Worm (Caenorhabditis elegans) whole organism, L3 larva: ENCODE data around the gene T10B9.9.

Experiments
- aly-2 ChIP-seq: fragments of 150-350 bp; optimal IDR thresholded peaks from 2 replicates; lab custom pipeline; 2014; ENCODE audit warnings: missing biosample characterization, missing genetic modification characterization
- ama-1 ChIP-seq: fragments of 150-350 bp; optimal IDR thresholded peaks from 2 replicates; lab custom pipeline; 2018
- ceh-82 ChIP-seq: fragments of 150-350 bp; optimal IDR thresholded peaks from 2 replicates; lab custom pipeline; 2014; ENCODE audit warnings: missing biosample characterization, missing genetic modification characterization
- ceh-9 ChIP-seq: sonication (generic microtip); optimal IDR thresholded peaks from 2 replicates; lab custom pipeline; 2018; ENCODE audit warnings: missing biosample characterization, missing genetic modification characterization
- fkh-2 ChIP-seq: fragments of 150-350 bp; optimal IDR thresholded peaks from 2 replicates; lab custom pipeline; 2014; ENCODE audit warnings: missing biosample characterization, missing genetic modification reagents, missing genetic modification characterization
- jun-1 ChIP-seq: fragments of 150-350 bp; optimal IDR thresholded peaks from 2 replicates; lab custom pipeline; 2014; ENCODE audit warnings: missing biosample characterization, missing genetic modification reagents, missing genetic modification characterization
- lin-15B ChIP-seq: fragments of 150-350 bp; optimal IDR thresholded peaks from 2 replicates; lab custom pipeline; 2014; ENCODE audit warnings: missing biosample characterization, missing genetic modification characterization
- lin-39 ChIP-seq: fragments of 150-350 bp; optimal IDR thresholded peaks from 2 replicates; lab custom pipeline; 2018; ENCODE audit warnings: missing biosample characterization, missing genetic modification reagents, missing genetic modification characterization
- nhr-77 ChIP-seq: fragments of 150-350 bp; optimal IDR thresholded peaks from 2 replicates; lab custom pipeline; 2014; ENCODE audit warnings: missing biosample characterization, missing genetic modification characterization
- pqm-1 ChIP-seq: fragments of 150-350 bp; optimal IDR thresholded peaks from 2 replicates; lab custom pipeline; 2017; ENCODE audit warnings: missing biosample characterization, missing genetic modification characterization, inconsistent platforms
- sea-2 ChIP-seq: fragments of 150-350 bp; sonication (generic microtip); optimal IDR thresholded peaks from 4 replicates; lab custom pipeline; 2014; ENCODE audit warnings: missing biosample characterization, missing genetic modification reagents, missing genetic modification characterization
- skn-1 ChIP-seq: fragments of 150-350 bp; optimal IDR thresholded peaks from 2 replicates; lab custom pipeline; 2014; ENCODE audit warnings: missing biosample characterization, missing genetic modification characterization
- ztf-11 ChIP-seq: fragments of 150-350 bp; optimal IDR thresholded peaks from 2 replicates; lab custom pipeline; 2014; ENCODE audit warnings: missing biosample characterization, missing genetic modification characterization

- no peak for TF ChIP-seq ztf-11 (tag; lab: Kevin White, UChicago)
- TF ChIP-seq aly-2 (tag; lab: Kevin White, UChicago), result no peak
- no peak for TF ChIP-seq fkh-2 (tag; lab: Kevin White, UChicago)
- TF ChIP-seq ceh-82 (tag; lab: Kevin White, UChicago), result no peak
- no peak for TF ChIP-seq pqm-1
- no peak for TF ChIP-seq ceh-9
- TF ChIP-seq skn-1, result no peak
- TF ChIP-seq jun-1, result no peak
- no peak for TF ChIP-seq lin-39 (tag; lab: Kevin White, UChicago)
- TF ChIP-seq nhr-77, result no peak
- no peak for TF ChIP-seq lin-15B (tag; lab: Kevin White, UChicago)
- no peak for TF ChIP-seq sea-2
- no peak for TF ChIP-seq ama-1 (lab: Kevin White, UChicago)
Observed at ce11 chrII:9803320-9803719, 27.6 kb upstream of the T10B9.9 start, which contains the start of gene cyp-13A7.
